Fruit fly (Drosophila melanogaster) whole organism, pupa: ENCODE results near the gene Tfb4.

Source experiments
- CG12605 ChIP-seq: fragments of 200-800 bp; sonication (Bioruptor generic); IDR thresholded peaks from 2 replicates; pipeline ENCODE4 v1.3.6; 2022; ENCODE audit warnings: missing biosample characterization, missing genetic modification characterization
- CG13204 ChIP-seq: fragments of 200-800 bp; sonication (Bioruptor generic); optimal IDR thresholded peaks from 2 replicates; lab custom pipeline; 2018; ENCODE audit warnings: missing biosample characterization, mild to moderate bottlenecking, missing genetic modification characterization, moderate library complexity
- CG17806 ChIP-seq: fragments of 200-800 bp; sonication (Bioruptor generic); optimal IDR thresholded peaks from 2 replicates; lab custom pipeline; 2018; ENCODE audit warnings: missing biosample characterization, mild to moderate bottlenecking, missing genetic modification characterization, moderate library complexity
- CG4496 ChIP-seq: fragments of 200-800 bp; sonication (Bioruptor generic); IDR thresholded peaks from 3 replicates; pipeline ENCODE4 v1.3.6; 2022; ENCODE audit warnings: missing biosample characterization, missing genetic modification characterization
- CG8301 ChIP-seq: fragments of 200-800 bp; sonication (Bioruptor generic); optimal IDR thresholded peaks from 2 replicates; lab custom pipeline; 2018; ENCODE audit warnings: missing biosample characterization, mild to moderate bottlenecking, missing genetic modification characterization
- CG9948 ChIP-seq: fragments of 200-800 bp; sonication (Bioruptor generic); optimal IDR thresholded peaks from 2 replicates; lab custom pipeline; 2018; ENCODE audit warnings: missing biosample characterization, mild to moderate bottlenecking, missing genetic modification characterization, moderate library complexity
- EcR ChIP-seq: fragments of 200-800 bp; sonication (Bioruptor generic); optimal IDR thresholded peaks from 3 replicates; lab custom pipeline; 2019; ENCODE audit warnings: missing biosample characterization, missing genetic modification characterization, mild to moderate bottlenecking, moderate library complexity, missing genetic modification reagents
- Ets98B ChIP-seq: fragments of 200-800 bp; sonication (Bioruptor generic); IDR thresholded peaks from 2 replicates; pipeline ENCODE4 v1.3.6; 2022; ENCODE audit warnings: missing biosample characterization, missing genetic modification characterization
- Pif1B ChIP-seq: fragments of 200-800 bp; sonication (Bioruptor generic); optimal IDR thresholded peaks from 3 replicates; lab custom pipeline; 2016; ENCODE audit warnings: missing biosample characterization, missing genetic modification characterization
- Snoo ChIP-seq: fragments of 200-800 bp; sonication (Bioruptor generic); optimal IDR thresholded peaks from 3 replicates; lab custom pipeline; 2017; ENCODE audit warnings: missing biosample characterization, mild to moderate bottlenecking, missing genetic modification characterization, inconsistent platforms
- rn ChIP-seq: fragments of 200-800 bp; sonication (Bioruptor generic); IDR thresholded peaks from 2 replicates; pipeline ENCODE4 v1.3.6; 2022; ENCODE audit warnings: missing biosample characterization, missing genetic modification characterization

DNA sequence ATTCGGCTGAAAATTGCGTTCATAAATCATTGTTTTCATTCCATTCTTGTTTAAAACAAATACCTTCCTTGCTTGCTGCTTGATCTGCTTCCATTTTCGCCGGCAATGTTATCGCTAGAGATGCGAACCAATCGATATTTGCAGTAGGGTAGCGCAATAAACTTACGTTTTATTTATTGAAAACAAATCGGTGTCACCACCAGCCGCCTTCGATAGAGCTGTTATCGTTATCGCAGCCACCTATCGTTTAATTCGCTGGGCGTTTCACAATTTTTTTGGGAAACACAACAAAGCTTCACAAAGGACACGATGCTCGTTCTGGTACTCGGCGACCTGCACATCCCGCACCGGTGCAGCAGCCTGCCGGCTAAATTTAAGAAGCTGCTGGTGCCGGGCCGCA, at the start of gene Tfb4, which contains the start of gene Vps29:
- no peak for TF ChIP-seq Snoo (tag; lab: Kevin White, UChicago)
- TF ChIP-seq CG17806 = no peak
- no peak for TF ChIP-seq EcR (GFP tag; lab: Kevin White, UChicago)
- no peak for TF ChIP-seq CG13204
- no peak for TF ChIP-seq Pif1B
- no peak; the same call in 1 of the 2 replicates for TF ChIP-seq rn (GFP tag; lab: Robert Waterston, UW)
- TF ChIP-seq Ets98B (GFP tag; lab: Robert Waterston, UW) = peak; percentile 51
- TF ChIP-seq CG8301 = no peak
- peak; percentile 69 for TF ChIP-seq CG4496 (GFP tag; lab: Robert Waterston, UW)
- TF ChIP-seq CG12605 (GFP tag; lab: Robert Waterston, UW) = no peak
- TF ChIP-seq CG9948 (tag; lab: Kevin White, UChicago) = no peak
